Worm (Caenorhabditis elegans): ENCODE data around the gene npr-32.

The npr-32 gene

ce11 chrIV:17249691-17250181, 18.9 kb upstream of the npr-32 start, which contains the start of gene eelo-2 (continued):
- peak; percentile 99 for TF ChIP-seq nhr-6 (tag; optimal IDR thresholded peaks at IDR 0.05)
- no peak for TF ChIP-seq skn-1 (tag; optimal IDR thresholded peaks at IDR 0.05)
- no peak for TF ChIP-seq R02D3.7 (tag; optimal IDR thresholded peaks at IDR 0.05)
- no peak for TF ChIP-seq unc-39 (tag; optimal IDR thresholded peaks at IDR 0.05)
- TF ChIP-seq lir-3 (tag; optimal IDR thresholded peaks at IDR 0.05), result peak; percentile 87
- peak; percentile 1 for TF ChIP-seq cey-2 (tag; optimal IDR thresholded peaks at IDR 0.05; ENCODE audit: borderline replicate concordance, insufficient read depth)
- TF ChIP-seq hmg-1.1 (GFP tag; IDR thresholded peaks at IDR 0.05), result peak; percentile 97
- TF ChIP-seq nhr-25 (tag; optimal IDR thresholded peaks at IDR 0.05; ENCODE audit: borderline replicate concordance, insufficient read depth), result peak; percentile 96
- TF ChIP-seq ceh-82 (tag; optimal IDR thresholded peaks at IDR 0.05), result peak; percentile 62
- peak; percentile 75 for TF ChIP-seq Y48G9A.11 (GFP tag; IDR thresholded peaks at IDR 0.05)
- TF ChIP-seq zfp-3 (GFP tag; conservative IDR thresholded peaks at IDR 0.05), result peak; percentile 97
- peak; percentile 89 for TF ChIP-seq D1046.2 (GFP tag; IDR thresholded peaks at IDR 0.05)
- TF ChIP-seq zfp-2 (tag; optimal IDR thresholded peaks at IDR 0.05), result peak; percentile 84
- peak; percentile 86 for TF ChIP-seq zag-1 (tag; optimal IDR thresholded peaks at IDR 0.05)
- peak; percentile 75 for TF ChIP-seq ceh-32 (tag; optimal IDR thresholded peaks at IDR 0.05; ENCODE audit: poor library complexity)
- TF ChIP-seq daf-16 (GFP tag; optimal IDR thresholded peaks at IDR 0.05), result peak; percentile 66 to 91
- TF ChIP-seq daf-16 (tag; optimal IDR thresholded peaks at IDR 0.05), result peak; percentile 80
- peak; percentile 90 for TF ChIP-seq nhr-41 (GFP tag; IDR thresholded peaks at IDR 0.05)
- TF ChIP-seq ceh-44 (GFP tag; IDR thresholded peaks at IDR 0.05), result peak; percentile 87
- TF ChIP-seq nhr-111 (GFP tag; optimal IDR thresholded peaks at IDR 0.05), result no peak
- TF ChIP-seq daf-8 (GFP tag; IDR thresholded peaks at IDR 0.05), result no peak
- peak; percentile 85; the same call in 1 of the 2 replicates for TF ChIP-seq daf-19 (GFP tag; conservative IDR thresholded peaks at IDR 0.05)
- no peak for TF ChIP-seq T20F7.1 (GFP tag; optimal IDR thresholded peaks at IDR 0.05)
- peak; percentile 90 for TF ChIP-seq Y75B8A.6 (GFP tag; IDR thresholded peaks at IDR 0.05)
- no peak for TF ChIP-seq sdz-12 (GFP tag; optimal IDR thresholded peaks at IDR 0.05)
- TF ChIP-seq ceh-62 (tag; optimal IDR thresholded peaks at IDR 0.05), result peak; percentile 14
- peak; percentile 96 for TF ChIP-seq dmd-9 (GFP tag; IDR thresholded peaks at IDR 0.05)
- no peak for TF ChIP-seq daf-12 (tag; optimal IDR thresholded peaks at IDR 0.05)
- TF ChIP-seq egl-27 (tag; optimal IDR thresholded peaks at IDR 0.05), result peak; percentile 33
- TF ChIP-seq nhr-77 (tag; optimal IDR thresholded peaks at IDR 0.05), result peak; percentile 98
- peak; percentile 93 for TF ChIP-seq hlh-30 (tag; optimal IDR thresholded peaks at IDR 0.05; ENCODE audit: insufficient read depth)
- TF ChIP-seq lin-39 (tag; optimal IDR thresholded peaks at IDR 0.05), result peak; percentile 52
- TF ChIP-seq php-3 (GFP tag; IDR thresholded peaks at IDR 0.05), result peak; percentile 89
- peak; percentile 90 for TF ChIP-seq ztf-7 (tag; optimal IDR thresholded peaks at IDR 0.05)
- 0 out of 2 replicates have a peak, but pooled peaks have one; percentile 13 for TF ChIP-seq dmd-8 (GFP tag; IDR thresholded peaks at IDR 0.05)
- peak; percentile 91 for TF ChIP-seq nhr-28 (tag; optimal IDR thresholded peaks at IDR 0.05)
- TF ChIP-seq mdl-1 (tag; optimal IDR thresholded peaks at IDR 0.05), result peak in 1 of 2 experiments; percentile 79
- TF ChIP-seq snpc-4 (tag; optimal IDR thresholded peaks at IDR 0.05), result peak; percentile 34
- TF ChIP-seq nhr-76 (tag; optimal IDR thresholded peaks at IDR 0.05), result peak; percentile 75
- TF ChIP-seq rbr-2 (tag; optimal IDR thresholded peaks at IDR 0.05), result peak; percentile 98
- TF ChIP-seq tra-1 (GFP tag; IDR thresholded peaks at IDR 0.05), result peak; percentile 94
- TF ChIP-seq tag-97 (GFP tag; IDR thresholded peaks at IDR 0.05), result no peak
- peak; percentile 71 for TF ChIP-seq nhr-10 (tag; optimal IDR thresholded peaks at IDR 0.05)
- TF ChIP-seq dpl-1 (GFP tag; optimal IDR thresholded peaks at IDR 0.05), result peak; percentile 100
- TF ChIP-seq F10B5.3 (tag; optimal IDR thresholded peaks at IDR 0.05), result peak; percentile 93
- TF ChIP-seq spr-3 (GFP tag; optimal IDR thresholded peaks at IDR 0.05), result peak; percentile 96
- no peak for TF ChIP-seq ztf-11 (tag; optimal IDR thresholded peaks at IDR 0.05)
- TF ChIP-seq lin-29 (GFP tag; IDR thresholded peaks at IDR 0.05), result peak; percentile 97
- peak; percentile 97 for TF ChIP-seq fkh-10 (GFP tag; optimal IDR thresholded peaks at IDR 0.05)
- peak; percentile 78 for TF ChIP-seq Y5F2A.4 (GFP tag; optimal IDR thresholded peaks at IDR 0.05)
- peak; percentile 97 for TF ChIP-seq nhr-48 (tag; optimal IDR thresholded peaks at IDR 0.05)
- peak; percentile 68 for TF ChIP-seq set-16 (GFP tag; IDR thresholded peaks at IDR 0.05)

All from whole organism, L4 larva.